Fruit fly (Drosophila melanogaster): ENCODE results near the gene IKKepsilon.

IKKepsilon gene

DNA sequence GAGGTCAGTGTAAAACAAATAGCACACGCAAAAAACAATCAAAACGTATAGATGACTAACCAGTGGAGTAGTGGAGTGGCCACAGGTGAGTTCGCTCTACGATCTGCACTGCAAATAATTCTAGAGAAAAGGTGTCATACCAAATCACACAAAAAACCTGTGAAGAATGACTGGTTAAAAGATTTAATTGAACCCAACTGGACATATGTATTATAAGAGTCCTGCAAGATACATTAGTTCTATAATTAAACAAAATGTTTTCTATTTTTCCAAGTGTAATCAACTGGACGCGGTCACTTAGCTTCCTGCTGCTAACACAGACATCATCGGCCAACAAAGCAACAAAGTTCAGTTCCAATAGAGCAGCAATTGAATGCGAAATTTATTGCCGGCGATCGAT, 48.2 kb downstream of the IKKepsilon start:
- TF ChIP-seq CG17801 (GFP tag; optimal IDR thresholded peaks at IDR 0.05; ENCODE audit: partially characterized antibody), result no peak

- TF ChIP-seq CG17801 (GFP tag; optimal IDR thresholded peaks at IDR 0.05; ENCODE audit: partially characterized antibody), result no peak
Measured at dm6 chr2L:20726451-20726850, 50.6 kb downstream of the IKKepsilon start, which contains the start of gene CG9316. Gene CG9316, minus strand, starts transcription at chr2L:20726551.

Measured in ovary, adult (tissue).